Worm (Caenorhabditis elegans): ENCODE data around the gene daf-12.

DNA sequence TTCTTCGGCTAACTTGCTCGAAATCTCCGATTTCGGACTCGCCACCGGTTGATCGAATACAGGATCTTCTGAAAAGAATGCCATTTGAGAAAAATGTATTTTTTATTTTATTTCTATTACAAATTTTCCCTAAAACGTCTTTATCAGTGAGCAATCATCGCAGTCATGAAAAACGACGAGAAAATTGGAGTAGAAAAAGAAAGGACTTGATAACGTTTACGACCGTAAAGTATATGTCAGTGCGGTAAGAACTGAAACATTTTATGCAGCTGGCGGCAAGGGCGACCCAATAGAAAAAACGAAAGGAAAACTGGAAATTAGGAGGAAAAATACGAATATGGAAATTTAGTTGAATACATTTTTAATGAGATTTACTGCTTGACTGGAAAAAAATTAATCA, 17.9 kb upstream of the daf-12 start:
- TF ChIP-seq lin-11 (tag; optimal IDR thresholded peaks at IDR 0.05) (no peak), fkh-10 (GFP tag; optimal IDR thresholded peaks at IDR 0.05) (no peak), pqm-1 (tag; optimal IDR thresholded peaks at IDR 0.05) (no peak), unc-55 (GFP tag; optimal IDR thresholded peaks at IDR 0.05) (no peak), T23F11.4 (GFP tag; optimal IDR thresholded peaks at IDR 0.05) (no peak), ama-1 (optimal IDR thresholded peaks at IDR 0.05) (no peak), che-1 (tag; optimal IDR thresholded peaks at IDR 0.05) (no peak), pha-4 (tag; optimal IDR thresholded peaks at IDR 0.05) (no peak), nhr-11 (tag; optimal IDR thresholded peaks at IDR 0.05) (no peak), lim-6 (tag; optimal IDR thresholded peaks at IDR 0.05) (no peak), elt-2 (tag; optimal IDR thresholded peaks at IDR 0.05) (no peak), tbx-2 (tag; optimal IDR thresholded peaks at IDR 0.05) (no peak), nfya-1 (tag; optimal IDR thresholded peaks at IDR 0.05) (no peak)

Measured in whole organism, late embryonic.